Worm (Caenorhabditis elegans) whole organism, late embryonic: ENCODE data around the gene str-129.

Experiments used
- K09A11.1 ChIP-seq: sonication (generic microtip); optimal IDR thresholded peaks from 2 replicates; lab custom pipeline; 2017; ENCODE audit warnings: antibody characterized with exemption, mild to moderate bottlenecking, missing genetic modification characterization, missing compliant biosample characterization; ENCODE audit not compliant: insufficient read depth
- ama-1 ChIP-seq: fragments of 150-350 bp; optimal IDR thresholded peaks from 2 replicates; lab custom pipeline; 2014
- dmd-4 ChIP-seq: sonication (generic microtip); optimal IDR thresholded peaks from 2 replicates; lab custom pipeline; 2016; ENCODE audit warnings: borderline replicate concordance, missing genetic modification characterization, missing compliant biosample characterization
- nhr-11 ChIP-seq: fragments of 150-350 bp; optimal IDR thresholded peaks from 2 replicates; lab custom pipeline; 2014; ENCODE audit warnings: missing biosample characterization, missing genetic modification characterization
- pat-9 ChIP-seq: fragments of 200-800 bp; sonication (Bioruptor generic); optimal IDR thresholded peaks from 2 replicates; lab custom pipeline; 2018; ENCODE audit warnings: mild to moderate bottlenecking, missing genetic modification characterization, moderate library complexity, missing compliant biosample characterization
- pax-1 ChIP-seq: fragments of 150-350 bp; optimal IDR thresholded peaks from 2 replicates; lab custom pipeline; 2014; ENCODE audit warnings: missing biosample characterization, missing genetic modification characterization
- pha-4 ChIP-seq: fragments of 150-350 bp; optimal IDR thresholded peaks from 2 replicates; lab custom pipeline; 2018; ENCODE audit warnings: missing biosample characterization, missing genetic modification reagents, missing genetic modification characterization

ce11 chrV:8117964-8118363 is 25.7 kb upstream of the str-129 start, which contains the start of gene D1014.7:
- no peak for TF ChIP-seq nhr-11
- no peak for TF ChIP-seq K09A11.1 (tag; lab: Kevin White, UChicago)
- no peak for TF ChIP-seq pha-4
- no peak for TF ChIP-seq pat-9
- no peak for TF ChIP-seq dmd-4 (tag; lab: Kevin White, UChicago)
- no peak for TF ChIP-seq pax-1 (tag; lab: Kevin White, UChicago)
- TF ChIP-seq ama-1 (lab: Kevin White, UChicago) = no peak
